Worm (Caenorhabditis elegans): ENCODE data around the gene lec-5.
A peak's percentile ranks its signal among the peaks of the same experiment; 100 is the strongest.

The lec-5 gene

ce11 chrII:5863893-5864292 lies 23.0 kb upstream of the lec-5 start, which contains the start of gene tag-234:
Gene tag-234 (plus strand): TSS chrII:5864193.
- TF ChIP-seq ztf-11 (tag; optimal IDR thresholded peaks at IDR 0.05) (no peak), lin-32 (GFP tag; optimal IDR thresholded peaks at IDR 0.05) (no peak), cnd-1 (tag; optimal IDR thresholded peaks at IDR 0.05) (no peak), hlh-1 (tag; optimal IDR thresholded peaks at IDR 0.05) (no peak), nhr-237 (tag; optimal IDR thresholded peaks at IDR 0.05) (no peak), nhr-76 (tag; optimal IDR thresholded peaks at IDR 0.05) (no peak), nhr-12 (tag; optimal IDR thresholded peaks at IDR 0.05) (no peak)

ce11 chrII:5860621-5861020 lies 19.7 kb upstream of the lec-5 start:
- TF ChIP-seq elt-1 (tag; optimal IDR thresholded peaks at IDR 0.05; ENCODE audit: borderline replicate concordance, insufficient read depth), result no peak
- TF ChIP-seq mls-2 (tag; optimal IDR thresholded peaks at IDR 0.05), result no peak
- TF ChIP-seq sem-2 (GFP tag; optimal IDR thresholded peaks at IDR 0.05), result no peak
- TF ChIP-seq ztf-11 (tag; optimal IDR thresholded peaks at IDR 0.05), result no peak
- TF ChIP-seq lin-32 (GFP tag; optimal IDR thresholded peaks at IDR 0.05), result no peak
- no peak for TF ChIP-seq lsy-2 (tag; optimal IDR thresholded peaks at IDR 0.05)
- TF ChIP-seq nhr-12 (tag; optimal IDR thresholded peaks at IDR 0.05), result no peak
- no peak for TF ChIP-seq mep-1 (tag; optimal IDR thresholded peaks at IDR 0.05)
- no peak for TF ChIP-seq blmp-1 (tag; optimal IDR thresholded peaks at IDR 0.05)
- TF ChIP-seq ces-1 (GFP tag; optimal IDR thresholded peaks at IDR 0.05), result no peak
- no peak for TF ChIP-seq mab-5 (tag; optimal IDR thresholded peaks at IDR 0.05)
- TF ChIP-seq tbx-8 (GFP tag; optimal IDR thresholded peaks at IDR 0.05), result no peak
- no peak for TF ChIP-seq nhr-76 (tag; optimal IDR thresholded peaks at IDR 0.05)
- TF ChIP-seq hlh-1 (tag; optimal IDR thresholded peaks at IDR 0.05), result no peak

ce11 chrII:5858322-5858721 lies 17.4 kb upstream of the lec-5 start, which contains the start of gene F55C12.4:
Gene F55C12.4 (minus strand): TSS chrII:5858422.
- TF ChIP-seq unc-39 (tag; optimal IDR thresholded peaks at IDR 0.05) (no peak), flh-1 (GFP tag; optimal IDR thresholded peaks at IDR 0.05) (no peak), mep-1 (tag; optimal IDR thresholded peaks at IDR 0.05) (no peak), ceh-39 (tag; optimal IDR thresholded peaks at IDR 0.05) (no peak), nhr-76 (tag; optimal IDR thresholded peaks at IDR 0.05) (no peak), lin-13 (tag; optimal IDR thresholded peaks at IDR 0.05) (no peak), blmp-1 (tag; optimal IDR thresholded peaks at IDR 0.05) (no peak), ces-1 (GFP tag; optimal IDR thresholded peaks at IDR 0.05) (no peak), nhr-2 (tag; optimal IDR thresholded peaks at IDR 0.05) (no peak), drap-1 (GFP tag; optimal IDR thresholded peaks at IDR 0.05) (no peak)

ce11 chrII:5854122-5854521 lies 13.2 kb upstream of the lec-5 start, which contains the start of gene H41C03.1:
Gene H41C03.1 (plus strand): TSS chrII:5854422.
- TF ChIP-seq zip-8 (tag; optimal IDR thresholded peaks at IDR 0.05) (no peak), ces-1 (GFP tag; optimal IDR thresholded peaks at IDR 0.05) (no peak), snpc-4 (tag; optimal IDR thresholded peaks at IDR 0.05) (no peak), unc-39 (tag; optimal IDR thresholded peaks at IDR 0.05) (no peak)

- TF ChIP-seq pha-4 (tag; optimal IDR thresholded peaks at IDR 0.05) (no peak), elt-3 (tag; optimal IDR thresholded peaks at IDR 0.05) (peak; percentile 44), zip-8 (tag; optimal IDR thresholded peaks at IDR 0.05) (no peak), cnd-1 (tag; optimal IDR thresholded peaks at IDR 0.05) (no peak), ham-2 (GFP tag; optimal IDR thresholded peaks at IDR 0.05) (peak; percentile 51)
These were observed 12.4 kb upstream of the lec-5 start for ce11 chrII:5853261-5853660.

- TF ChIP-seq blmp-1 (tag; optimal IDR thresholded peaks at IDR 0.05) (no peak), nhr-12 (tag; optimal IDR thresholded peaks at IDR 0.05) (no peak), tbx-8 (GFP tag; optimal IDR thresholded peaks at IDR 0.05) (no peak), drap-1 (GFP tag; optimal IDR thresholded peaks at IDR 0.05) (no peak)
These were observed 11.1 kb upstream of the lec-5 start, which contains the start of gene H41C03.2 for ce11 chrII:5852007-5852406. Gene H41C03.2 (minus strand): TSS chrII:5852107.

- no peak for TF ChIP-seq ham-2 (GFP tag; optimal IDR thresholded peaks at IDR 0.05)
- no peak for TF ChIP-seq mep-1 (tag; optimal IDR thresholded peaks at IDR 0.05)
- no peak for TF ChIP-seq nhr-28 (tag; optimal IDR thresholded peaks at IDR 0.05)
- TF ChIP-seq mls-2 (tag; optimal IDR thresholded peaks at IDR 0.05), result no peak
- TF ChIP-seq cnd-1 (tag; optimal IDR thresholded peaks at IDR 0.05), result no peak
- TF ChIP-seq zip-8 (tag; optimal IDR thresholded peaks at IDR 0.05), result no peak
- TF ChIP-seq lin-13 (tag; optimal IDR thresholded peaks at IDR 0.05), result no peak
- no peak for TF ChIP-seq pha-4 (tag; optimal IDR thresholded peaks at IDR 0.05)
- no peak for TF ChIP-seq M03D4.4 (tag; optimal IDR thresholded peaks at IDR 0.05)
- TF ChIP-seq sem-2 (GFP tag; optimal IDR thresholded peaks at IDR 0.05), result no peak
- no peak for TF ChIP-seq nhr-2 (tag; optimal IDR thresholded peaks at IDR 0.05)
- TF ChIP-seq lin-32 (GFP tag; optimal IDR thresholded peaks at IDR 0.05), result no peak
- no peak for TF ChIP-seq ceh-83 (GFP tag; optimal IDR thresholded peaks at IDR 0.05)
- TF ChIP-seq ztf-11 (tag; optimal IDR thresholded peaks at IDR 0.05), result no peak
- TF ChIP-seq bed-3 (GFP tag; optimal IDR thresholded peaks at IDR 0.05), result no peak
- TF ChIP-seq unc-120 (tag; optimal IDR thresholded peaks at IDR 0.05; ENCODE audit: poor library complexity, severe bottlenecking), result no peak
These were observed 5.3 kb upstream of the lec-5 start for ce11 chrII:5846181-5846580.
